Worm (Caenorhabditis elegans) whole organism, L3 larva: Measurements from ENCODE around the gene nuaf-1.

Source experiments
- ceh-16 ChIP-seq: sonication (generic microtip); optimal IDR thresholded peaks from 2 replicates; lab custom pipeline; 2017; ENCODE audit warnings: missing biosample characterization, missing genetic modification characterization
- fkh-2 ChIP-seq: fragments of 150-350 bp; optimal IDR thresholded peaks from 2 replicates; lab custom pipeline; 2014; ENCODE audit warnings: missing biosample characterization, missing genetic modification reagents, missing genetic modification characterization
- nhr-237 ChIP-seq: fragments of 150-350 bp; optimal IDR thresholded peaks from 2 replicates; lab custom pipeline; 2014; ENCODE audit warnings: missing biosample characterization, missing genetic modification characterization
- nhr-28 ChIP-seq: fragments of 150-350 bp; optimal IDR thresholded peaks from 2 replicates; lab custom pipeline; 2014; ENCODE audit warnings: missing biosample characterization, missing genetic modification characterization
- nhr-76 ChIP-seq: fragments of 150-350 bp; sonication (generic microtip); optimal IDR thresholded peaks from 5 replicates; lab custom pipeline; 2014; ENCODE audit warnings: missing biosample characterization, missing genetic modification characterization
- skn-1 ChIP-seq: fragments of 150-350 bp; optimal IDR thresholded peaks from 2 replicates; lab custom pipeline; 2014; ENCODE audit warnings: missing biosample characterization, missing genetic modification characterization
- tbx-2 ChIP-seq: sonication (generic microtip); optimal IDR thresholded peaks from 2 replicates; lab custom pipeline; 2016; ENCODE audit warnings: mild to moderate bottlenecking, missing genetic modification characterization, missing compliant biosample characterization
- unc-62 ChIP-seq: fragments of 150-350 bp; sonication (generic microtip); optimal IDR thresholded peaks from 4 replicates; lab custom pipeline; 2014; ENCODE audit warnings: missing biosample characterization, missing genetic modification reagents, missing genetic modification characterization
- ztf-11 ChIP-seq: fragments of 150-350 bp; optimal IDR thresholded peaks from 2 replicates; lab custom pipeline; 2014; ENCODE audit warnings: missing biosample characterization, missing genetic modification characterization
- ztf-4 ChIP-seq: fragments of 150-350 bp; optimal IDR thresholded peaks from 2 replicates; lab custom pipeline; 2014; ENCODE audit warnings: missing biosample characterization, missing genetic modification characterization

DNA sequence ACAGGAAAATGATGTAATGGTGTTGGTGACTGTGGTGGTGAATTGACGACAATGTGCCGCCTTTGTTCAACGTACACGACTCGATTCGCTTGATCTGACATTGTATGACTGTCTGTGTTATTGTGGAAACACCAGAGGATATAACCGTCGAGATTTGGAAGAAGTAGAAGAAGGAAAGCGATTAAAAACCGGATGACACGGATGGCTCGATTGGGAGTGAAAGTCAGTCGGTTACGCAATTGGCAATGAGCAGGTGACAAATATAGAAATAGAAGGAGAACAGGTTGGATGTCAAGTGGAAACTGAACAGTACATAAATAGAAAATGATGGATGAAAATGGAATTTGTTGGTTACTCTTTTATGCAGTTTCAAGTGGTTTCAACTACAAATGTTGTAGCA is 32.5 kb upstream of the nuaf-1 start, which contains the start of gene rdy-2:
- TF ChIP-seq ceh-16 (no peak), fkh-2 (tag; lab: Kevin White, UChicago) (no peak), ztf-4 (tag; lab: Kevin White, UChicago) (no peak), skn-1 (no peak), ztf-11 (no peak), nhr-76 (tag; lab: Kevin White, UChicago) (no peak), nhr-237 (tag; lab: Kevin White, UChicago) (no peak), unc-62 (GFP tag; lab: Kevin White, UChicago) (no peak), nhr-28 (tag; lab: Kevin White, UChicago) (no peak), tbx-2 (tag; lab: Kevin White, UChicago) (no peak)
